Worm (Caenorhabditis elegans): ENCODE data around the gene ZC302.3.

- TF ChIP-seq snpc-4 (tag; optimal IDR thresholded peaks at IDR 0.05) = no peak
- TF ChIP-seq unc-62 (GFP tag; optimal IDR thresholded peaks at IDR 0.05) = no peak
- no peak for TF ChIP-seq ceh-82 (tag; optimal IDR thresholded peaks at IDR 0.05)
- TF ChIP-seq zag-1 (tag; optimal IDR thresholded peaks at IDR 0.05) = no peak
- no peak for TF ChIP-seq mdl-1 (tag; optimal IDR thresholded peaks at IDR 0.05)
- TF ChIP-seq aly-2 (tag; optimal IDR thresholded peaks at IDR 0.05) = no peak
- no peak for TF ChIP-seq jun-1 (tag; optimal IDR thresholded peaks at IDR 0.05)
- TF ChIP-seq ama-1 (optimal IDR thresholded peaks at IDR 0.05) = no peak
Measured at ce11 chrV:10790921-10791320, 49.7 kb upstream of the ZC302.3 start, which contains the start of gene D1054.9.

All from whole organism, L3 larva.